Worm (Caenorhabditis elegans) whole organism, mixed stage, embryonic: ENCODE measurements around the gene pfk-1.1.

Experiments
- blmp-1 ChIP-seq: fragments of 150-350 bp; optimal IDR thresholded peaks from 2 replicates; lab custom pipeline; 2014; ENCODE audit warnings: missing biosample characterization, missing genetic modification characterization
- ceh-39 ChIP-seq: fragments of 150-350 bp; optimal IDR thresholded peaks from 2 replicates; lab custom pipeline; 2014; ENCODE audit warnings: missing biosample characterization, missing genetic modification characterization
- ceh-83 ChIP-seq: fragments of 200-800 bp; sonication (Bioruptor generic); optimal IDR thresholded peaks from 2 replicates; lab custom pipeline; 2018; ENCODE audit warnings: mild to moderate bottlenecking, missing genetic modification characterization, missing compliant biosample characterization
- elt-3 ChIP-seq: fragments of 150-350 bp; optimal IDR thresholded peaks from 2 replicates; lab custom pipeline; 2014; ENCODE audit warnings: missing biosample characterization, missing genetic modification characterization
- lin-13 ChIP-seq: fragments of 150-350 bp; optimal IDR thresholded peaks from 2 replicates; lab custom pipeline; 2014; ENCODE audit warnings: missing biosample characterization, missing genetic modification characterization
- mab-5 ChIP-seq: fragments of 150-350 bp; optimal IDR thresholded peaks from 2 replicates; lab custom pipeline; 2014; ENCODE audit warnings: missing biosample characterization, missing genetic modification characterization
- mep-1 ChIP-seq: fragments of 150-350 bp; optimal IDR thresholded peaks from 2 replicates; lab custom pipeline; 2017; ENCODE audit warnings: missing biosample characterization, missing genetic modification reagents, missing genetic modification characterization, inconsistent platforms
- nhr-12 ChIP-seq: fragments of 150-350 bp; optimal IDR thresholded peaks from 2 replicates; lab custom pipeline; 2014; ENCODE audit warnings: missing biosample characterization, missing genetic modification characterization
- nhr-237 ChIP-seq: fragments of 150-350 bp; optimal IDR thresholded peaks from 2 replicates; lab custom pipeline; 2014; ENCODE audit warnings: missing biosample characterization, missing genetic modification characterization
- nhr-76 ChIP-seq: sonication (generic microtip); optimal IDR thresholded peaks from 2 replicates; lab custom pipeline; 2017; ENCODE audit warnings: missing biosample characterization, missing genetic modification characterization
- snpc-4 ChIP-seq: fragments of 150-350 bp; optimal IDR thresholded peaks from 2 replicates; lab custom pipeline; 2014; ENCODE audit warnings: missing biosample characterization, missing genetic modification characterization
- sptf-1 ChIP-seq: sonication (generic microtip); optimal IDR thresholded peaks from 2 replicates; lab custom pipeline; 2017; ENCODE audit warnings: mild to moderate bottlenecking, missing genetic modification characterization, moderate library complexity, missing compliant biosample characterization
- unc-39 ChIP-seq: fragments of 150-350 bp; optimal IDR thresholded peaks from 2 replicates; lab custom pipeline; 2014; ENCODE audit warnings: missing biosample characterization, missing genetic modification characterization
- unc-62 ChIP-seq: fragments of 150-350 bp; optimal IDR thresholded peaks from 2 replicates; lab custom pipeline; 2014; ENCODE audit warnings: missing biosample characterization, missing genetic modification reagents, missing genetic modification characterization

ce11 chrX:2891879-2892278 lies 48.8 kb upstream of the pfk-1.1 start:
- TF ChIP-seq mep-1 (tag; lab: Kevin White, UChicago) (no peak), unc-39 (no peak), blmp-1 (tag; lab: Kevin White, UChicago) (no peak), ceh-83 (GFP tag; lab: Kevin White, UChicago) (no peak), unc-62 (GFP tag; lab: Kevin White, UChicago) (no peak), snpc-4 (no peak), nhr-12 (tag; lab: Kevin White, UChicago) (no peak), nhr-237 (tag; lab: Kevin White, UChicago) (no peak), mab-5 (tag; lab: Kevin White, UChicago) (no peak), ceh-39 (no peak), elt-3 (no peak), sptf-1 (tag; lab: Kevin White, UChicago) (no peak), lin-13 (tag; lab: Kevin White, UChicago) (no peak), nhr-76 (tag; lab: Kevin White, UChicago) (no peak)
